Worm (Caenorhabditis elegans) whole organism, L4/young adult: ENCODE data around the gene str-163.

Source experiments
- dao-5 ChIP-seq: sonication (generic microtip); optimal IDR thresholded peaks from 2 replicates; lab custom pipeline; 2016; ENCODE audit warnings: missing genotype, missing genetic modification characterization, moderate library complexity, missing compliant biosample characterization
- him-1 ChIP-seq: sonication (generic microtip); optimal IDR thresholded peaks from 2 replicates; lab custom pipeline; 2016; ENCODE audit warnings: missing genotype, missing genetic modification reagents, missing genetic modification characterization, missing compliant biosample characterization

ce11 chrIV:4930045-4930444, 23.9 kb upstream of the str-163 start, which contains the start of gene Y9C9A.8:
- TF ChIP-seq dao-5 (tag; lab: Kevin White, UChicago): no peak
- no peak for TF ChIP-seq him-1 (tag; lab: Kevin White, UChicago)
